Worm (Caenorhabditis elegans) whole organism, L4 larva: Measurements from ENCODE around the gene ttr-32.

Experiments used
- F10B5.3 ChIP-seq: sonication (generic microtip); optimal IDR thresholded peaks from 2 replicates; lab custom pipeline; 2016; ENCODE audit warnings: mild to moderate bottlenecking, missing genetic modification characterization, missing compliant biosample characterization
- F37D6.2 ChIP-seq: sonication (generic microtip); optimal IDR thresholded peaks from 2 replicates; lab custom pipeline; 2016; ENCODE audit warnings: mild to moderate bottlenecking, missing genetic modification characterization, missing compliant biosample characterization
- F44E2.7 ChIP-seq: fragments of 200-800 bp; sonication (Bioruptor generic); IDR thresholded peaks from 2 replicates; pipeline ENCODE4 v2.1.2; 2022; ENCODE audit warnings: missing genetic modification characterization, missing compliant biosample characterization
- F49E8.2 ChIP-seq: sonication (generic microtip); optimal IDR thresholded peaks from 2 replicates; lab custom pipeline; 2016; ENCODE audit warnings: missing compliant biosample characterization, mild to moderate bottlenecking, missing genetic modification characterization, borderline replicate concordance
- Y105C5A.15 ChIP-seq: fragments of 200-800 bp; sonication (Bioruptor generic); IDR thresholded peaks from 2 replicates; pipeline ENCODE4 v1.3.6; 2022; ENCODE audit warnings: missing genetic modification characterization, missing compliant biosample characterization
- Y48G9A.11 ChIP-seq: fragments of 200-800 bp; sonication (Bioruptor generic); IDR thresholded peaks from 2 replicates; pipeline ENCODE4 v1.3.6; 2022; ENCODE audit warnings: missing genetic modification reagents, missing genetic modification characterization, missing compliant biosample characterization
- Y5F2A.4 ChIP-seq: fragments of 200-800 bp; sonication (Bioruptor generic); optimal IDR thresholded peaks from 2 replicates; lab custom pipeline; 2018; ENCODE audit warnings: mild to moderate bottlenecking, missing genetic modification characterization, missing compliant biosample characterization
- aha-1 ChIP-seq: fragments of 150-350 bp; peaks from one replicate; lab custom pipeline; 2014; ENCODE audit warnings: missing biosample characterization, missing genetic modification characterization
- aly-2 ChIP-seq: sonication (generic microtip); optimal IDR thresholded peaks from 2 replicates; lab custom pipeline; 2018; ENCODE audit warnings: missing biosample characterization, missing genetic modification characterization
- ama-1 ChIP-seq: fragments of 150-350 bp; optimal IDR thresholded peaks from 2 replicates; lab custom pipeline; 2014; ENCODE audit warnings: inconsistent platforms, mixed read lengths
- arid-1 ChIP-seq: fragments of 200-800 bp; sonication (Bioruptor generic); conservative IDR thresholded peaks from 2 replicates; pipeline ENCODE4 v1.3.6; 2022; ENCODE audit warnings: missing genetic modification reagents, missing genetic modification characterization, missing compliant biosample characterization
- ceh-20 ChIP-seq: fragments of 200-800 bp; sonication (Bioruptor generic); IDR thresholded peaks from 2 replicates; pipeline ENCODE4 v1.3.6; 2022; ENCODE audit warnings: missing genetic modification reagents, missing genetic modification characterization, missing compliant biosample characterization
- ceh-28 ChIP-seq: fragments of 150-350 bp; optimal IDR thresholded peaks from 2 replicates; lab custom pipeline; 2014; ENCODE audit warnings: missing biosample characterization, missing genetic modification reagents, missing genetic modification characterization
- ceh-32 ChIP-seq: sonication (generic microtip); optimal IDR thresholded peaks from 2 replicates; lab custom pipeline; 2016; ENCODE audit warnings: mild to moderate bottlenecking, missing genetic modification characterization, missing compliant biosample characterization; ENCODE audit not compliant: poor library complexity
- ceh-44 ChIP-seq: fragments of 200-800 bp; sonication (Bioruptor generic); IDR thresholded peaks from 2 replicates; pipeline ENCODE4 v1.3.6; 2022; ENCODE audit warnings: missing genetic modification reagents, missing genetic modification characterization, missing compliant biosample characterization
- ceh-62 ChIP-seq: sonication (generic microtip); optimal IDR thresholded peaks from 2 replicates; lab custom pipeline; 2017; ENCODE audit warnings: missing biosample characterization, missing genetic modification characterization
- ceh-82 ChIP-seq: sonication (generic microtip); optimal IDR thresholded peaks from 2 replicates; lab custom pipeline; 2017; ENCODE audit warnings: missing biosample characterization, missing genetic modification characterization
- ces-1 ChIP-seq: fragments of 150-350 bp; sonication (generic microtip); optimal IDR thresholded peaks from 4 replicates; lab custom pipeline; 2014; ENCODE audit warnings: missing biosample characterization, missing genetic modification reagents, missing genetic modification characterization
- ctbp-1 ChIP-seq: fragments of 200-800 bp; sonication (Bioruptor generic); IDR thresholded peaks from 2 replicates; pipeline ENCODE4 v1.3.6; 2022; ENCODE audit warnings: missing genetic modification reagents, missing genetic modification characterization, missing compliant biosample characterization
- daf-16 ChIP-seq, 3 experiments: sonication (generic microtip); optimal IDR thresholded peaks; 2 replicates each; lab custom pipeline; 2016 to 2017; ENCODE audit warnings: missing genetic modification characterization in 3 of 3, missing genetic modification reagents in 3 of 3, mild to moderate bottlenecking in 2 of 3, missing compliant biosample characterization in 2 of 3, missing biosample characterization in 1 of 3, moderate library complexity in 1 of 3
- daf-19 ChIP-seq: fragments of 200-800 bp; sonication (Bioruptor generic); conservative IDR thresholded peaks from 2 replicates; pipeline ENCODE4 v1.3.6; 2022; ENCODE audit warnings: missing genetic modification characterization, missing compliant biosample characterization
- daf-8 ChIP-seq: fragments of 200-800 bp; sonication (Bioruptor generic); IDR thresholded peaks from 2 replicates; pipeline ENCODE4 v1.3.6; 2022; ENCODE audit warnings: missing genetic modification characterization, missing compliant biosample characterization
- dmd-8 ChIP-seq: fragments of 200-800 bp; sonication (Bioruptor generic); IDR thresholded peaks from 2 replicates; pipeline ENCODE4 v1.3.6; 2022; ENCODE audit warnings: missing genetic modification characterization, missing compliant biosample characterization
- fos-1 ChIP-seq: fragments of 150-350 bp; optimal IDR thresholded peaks from 2 replicates; lab custom pipeline; 2014; ENCODE audit warnings: missing biosample characterization, missing genetic modification characterization
- gei-8 ChIP-seq: fragments of 200-800 bp; sonication (Bioruptor generic); optimal IDR thresholded peaks from 2 replicates; lab custom pipeline; 2018; ENCODE audit warnings: mild to moderate bottlenecking, missing genetic modification characterization, missing compliant biosample characterization
- hif-1 ChIP-seq, 2 experiments: sonication (generic microtip); optimal IDR thresholded peaks; 2 replicates each; lab custom pipeline; 2016 to 2017; ENCODE audit warnings: missing compliant biosample characterization in 2 of 2, missing genetic modification characterization in 2 of 2, missing genetic modification reagents in 2 of 2, missing genotype in 2 of 2, mild to moderate bottlenecking in 1 of 2
- hlh-30 ChIP-seq: sonication (generic microtip); optimal IDR thresholded peaks from 2 replicates; lab custom pipeline; 2017; ENCODE audit warnings: antibody characterized with exemption, mild to moderate bottlenecking, missing genetic modification characterization, missing compliant biosample characterization; ENCODE audit not compliant: insufficient read depth
- hmg-1.1 ChIP-seq: fragments of 200-800 bp; sonication (Bioruptor generic); IDR thresholded peaks from 2 replicates; pipeline ENCODE4 v1.3.6; 2022; ENCODE audit warnings: missing genetic modification reagents, missing genetic modification characterization, missing compliant biosample characterization
- jun-1 ChIP-seq: fragments of 150-350 bp; optimal IDR thresholded peaks from 2 replicates; lab custom pipeline; 2014; ENCODE audit warnings: missing biosample characterization, missing genetic modification reagents, missing genetic modification characterization
- lin-1 ChIP-seq: fragments of 200-800 bp; sonication (Bioruptor generic); IDR thresholded peaks from 2 replicates; pipeline ENCODE4 v1.3.6; 2022; ENCODE audit warnings: missing genetic modification reagents, missing genetic modification characterization, missing compliant biosample characterization
- lin-38 ChIP-seq: fragments of 200-800 bp; sonication (Bioruptor generic); IDR thresholded peaks from 2 replicates; pipeline ENCODE4 v1.3.6; 2022; ENCODE audit warnings: missing genetic modification reagents, missing genetic modification characterization, missing compliant biosample characterization
- mep-1 ChIP-seq: fragments of 150-350 bp; sonication (generic microtip); optimal IDR thresholded peaks from 3 replicates; lab custom pipeline; 2014; ENCODE audit warnings: missing biosample characterization, missing genetic modification characterization
- mes-2 ChIP-seq: sonication (generic microtip); optimal IDR thresholded peaks from 2 replicates; lab custom pipeline; 2016; ENCODE audit warnings: missing genotype, mild to moderate bottlenecking, missing genetic modification characterization, missing compliant biosample characterization; ENCODE audit not compliant: poor library complexity, severe bottlenecking
- mxl-3 ChIP-seq: fragments of 200-800 bp; sonication (Bioruptor generic); optimal IDR thresholded peaks from 2 replicates; lab custom pipeline; 2018; ENCODE audit warnings: mild to moderate bottlenecking, missing genetic modification characterization, missing compliant biosample characterization
- nhr-11 ChIP-seq: fragments of 150-350 bp; optimal IDR thresholded peaks from 2 replicates; lab custom pipeline; 2014; ENCODE audit warnings: missing biosample characterization, missing genetic modification characterization
- nhr-111 ChIP-seq: fragments of 200-800 bp; sonication (Bioruptor generic); optimal IDR thresholded peaks from 2 replicates; lab custom pipeline; 2018; ENCODE audit warnings: mild to moderate bottlenecking, missing genetic modification characterization, missing compliant biosample characterization
- nhr-237 ChIP-seq: sonication (generic microtip); optimal IDR thresholded peaks from 2 replicates; lab custom pipeline; 2017; ENCODE audit warnings: missing biosample characterization, missing genetic modification characterization
- nhr-48 ChIP-seq: sonication (generic microtip); optimal IDR thresholded peaks from 2 replicates; lab custom pipeline; 2016; ENCODE audit warnings: mild to moderate bottlenecking, missing genetic modification characterization, missing compliant biosample characterization
- nhr-76 ChIP-seq: fragments of 150-350 bp; optimal IDR thresholded peaks from 2 replicates; lab custom pipeline; 2014; ENCODE audit warnings: missing biosample characterization, missing genetic modification characterization
- nhr-77 ChIP-seq: fragments of 150-350 bp; optimal IDR thresholded peaks from 2 replicates; lab custom pipeline; 2014; ENCODE audit warnings: missing biosample characterization, missing genetic modification characterization
- pha-4 ChIP-seq, 2 experiments: fragments of 150-350 bp in 1 of 2; fragments of 200-800 bp in 1 of 2; sonication (Bioruptor generic) in 1 of 2; IDR thresholded peaks in 1 of 2; optimal IDR thresholded peaks in 1 of 2; 2 replicates each; pipeline versions ENCODE4 v1.3.6 to Lab custom; 2014 to 2022; ENCODE audit warnings: missing genetic modification characterization in 2 of 2, missing genetic modification reagents in 2 of 2, missing biosample characterization in 1 of 2, missing compliant biosample characterization in 1 of 2
- rbr-2 ChIP-seq: sonication (generic microtip); optimal IDR thresholded peaks from 2 replicates; lab custom pipeline; 2016; ENCODE audit warnings: missing genotype, missing genetic modification characterization, missing compliant biosample characterization
- skn-1 ChIP-seq: fragments of 150-350 bp; optimal IDR thresholded peaks from 2 replicates; lab custom pipeline; 2014; ENCODE audit warnings: missing biosample characterization, missing genetic modification characterization
- snpc-1.2 ChIP-seq: fragments of 200-800 bp; sonication (Bioruptor generic); IDR thresholded peaks from 2 replicates; pipeline ENCODE4 v1.3.6; 2022; ENCODE audit warnings: missing genetic modification reagents, missing genetic modification characterization, missing compliant biosample characterization
- spr-1 ChIP-seq: sonication (generic microtip); optimal IDR thresholded peaks from 2 replicates; lab custom pipeline; 2016; ENCODE audit warnings: mild to moderate bottlenecking, missing genetic modification characterization, missing compliant biosample characterization
- tra-1 ChIP-seq: fragments of 200-800 bp; sonication (Bioruptor generic); IDR thresholded peaks from 2 replicates; pipeline ENCODE4 v1.3.6; 2022; ENCODE audit warnings: missing genetic modification reagents, missing genetic modification characterization, missing compliant biosample characterization
- zfp-2 ChIP-seq: sonication (generic microtip); optimal IDR thresholded peaks from 2 replicates; lab custom pipeline; 2016; ENCODE audit warnings: mild to moderate bottlenecking, missing genetic modification characterization, missing compliant biosample characterization
- zip-11 ChIP-seq: fragments of 200-800 bp; sonication (Bioruptor generic); IDR thresholded peaks from 2 replicates; pipeline ENCODE4 v1.3.6; 2022; ENCODE audit warnings: missing genetic modification characterization, missing compliant biosample characterization

Gene ttr-32

ce11 chrIII:7570083-7570695 lies 4.0 kb downstream of the ttr-32 start, which contains the start of gene R13A5.7 (continued):
- TF ChIP-seq F44E2.7 (no peak), tra-1 (GFP tag; lab: Robert Waterston, UW) (0 out of 2 replicates have a peak, but pooled peaks have one; percentile 37), F37D6.2 (tag; lab: Kevin White, UChicago) (peak; percentile 31)

- TF ChIP-seq Y105C5A.15 (GFP tag; lab: Robert Waterston, UW): no peak
- no peak for TF ChIP-seq mxl-3 (GFP tag; lab: Kevin White, UChicago)
- no peak for TF ChIP-seq ama-1 (lab: Kevin White, UChicago)
- TF ChIP-seq mes-2 (tag; lab: Kevin White, UChicago): no peak
- TF ChIP-seq daf-19: no peak
- TF ChIP-seq hif-1 (tag; optimal IDR thresholded peaks at IDR 0.05; lab: Kevin White, UChicago): no peak
- peak; percentile 35; the same call in 1 of the 2 replicates for TF ChIP-seq snpc-1.2 (GFP tag; lab: Robert Waterston, UW)
- no peak for TF ChIP-seq dmd-8 (GFP tag; lab: Robert Waterston, UW)
- no peak for TF ChIP-seq nhr-48
- no peak for TF ChIP-seq daf-8 (GFP tag; lab: Robert Waterston, UW)
- no peak for TF ChIP-seq F10B5.3 (tag; lab: Kevin White, UChicago)
- TF ChIP-seq nhr-76 (tag; lab: Kevin White, UChicago): no peak
- TF ChIP-seq ceh-44 (GFP tag; lab: Robert Waterston, UW): no peak
- no peak for TF ChIP-seq zfp-2 (tag; lab: Kevin White, UChicago)
- no peak for TF ChIP-seq hlh-30 (tag; lab: Kevin White, UChicago)
- TF ChIP-seq aly-2: no peak
- TF ChIP-seq rbr-2 (tag; lab: Kevin White, UChicago): no peak
- TF ChIP-seq ceh-62 (tag; lab: Kevin White, UChicago): no peak
- TF ChIP-seq jun-1: no peak
- no peak for TF ChIP-seq mep-1 (tag; lab: Kevin White, UChicago)
- TF ChIP-seq nhr-11 (tag; lab: Kevin White, UChicago): no peak
- no peak for TF ChIP-seq ceh-82 (tag; lab: Kevin White, UChicago)
- TF ChIP-seq Y48G9A.11: peak; percentile 56
- no peak for TF ChIP-seq nhr-237 (tag; lab: Kevin White, UChicago)
- no peak for TF ChIP-seq ceh-20 (GFP tag; lab: Robert Waterston, UW)
- no peak for TF ChIP-seq ctbp-1 (GFP tag; lab: Robert Waterston, UW)
- TF ChIP-seq skn-1: no peak
- no peak for TF ChIP-seq nhr-77 (tag; lab: Kevin White, UChicago)
- TF ChIP-seq pha-4 (GFP tag; IDR thresholded peaks at IDR 0.05; lab: Robert Waterston, UW): no peak
- TF ChIP-seq pha-4 (tag; optimal IDR thresholded peaks at IDR 0.05; lab: Kevin White, UChicago): no peak
- TF ChIP-seq F49E8.2 (tag; lab: Kevin White, UChicago): peak; percentile 23
- TF ChIP-seq ceh-32: no peak
- no peak for TF ChIP-seq fos-1 (tag; lab: Kevin White, UChicago)
- TF ChIP-seq aha-1 (tag; lab: Kevin White, UChicago): peak; percentile 43
- TF ChIP-seq lin-1: 0 out of 2 replicates have a peak, but pooled peaks have one; percentile 29
- no peak for TF ChIP-seq daf-16 (GFP tag; optimal IDR thresholded peaks at IDR 0.05; lab: Kevin White, UChicago)
- peak; percentile 22 for TF ChIP-seq daf-16 (tag; optimal IDR thresholded peaks at IDR 0.05; lab: Kevin White, UChicago)
- TF ChIP-seq F37D6.2 (tag; lab: Kevin White, UChicago): no peak
- no peak for TF ChIP-seq zip-11 (GFP tag; lab: Robert Waterston, UW)
- TF ChIP-seq hmg-1.1 (GFP tag; lab: Robert Waterston, UW): no peak
- no peak for TF ChIP-seq spr-1 (tag; lab: Kevin White, UChicago)
- TF ChIP-seq lin-38 (GFP tag; lab: Robert Waterston, UW): peak; percentile 40; the same call in 1 of the 2 replicates
- no peak for TF ChIP-seq ceh-28
- TF ChIP-seq gei-8: no peak
- no peak for TF ChIP-seq ces-1
- TF ChIP-seq nhr-111: no peak
- 0 out of 2 replicates have a peak, but pooled peaks have one; percentile 36 for TF ChIP-seq arid-1 (GFP tag; lab: Robert Waterston, UW)
- TF ChIP-seq Y5F2A.4 (GFP tag; lab: Kevin White, UChicago): no peak
Observed at ce11 chrIII:7571726-7572125, 5.5 kb downstream of the ttr-32 start.
